Worm (Caenorhabditis elegans) whole organism, late embryonic: ENCODE measurements around the gene mel-32.

Experiments
- fkh-10 ChIP-seq: fragments of 150-350 bp; optimal IDR thresholded peaks from 2 replicates; lab custom pipeline; 2014; ENCODE audit warnings: missing biosample characterization, missing genetic modification reagents, missing genetic modification characterization
- fkh-6 ChIP-seq: sonication (generic microtip); optimal IDR thresholded peaks from 2 replicates; lab custom pipeline; 2016; ENCODE audit warnings: missing genetic modification characterization, missing compliant biosample characterization
- hlh-30 ChIP-seq: sonication (generic microtip); optimal IDR thresholded peaks from 2 replicates; lab custom pipeline; 2017; ENCODE audit warnings: antibody characterized with exemption, missing genetic modification characterization, missing compliant biosample characterization; ENCODE audit not compliant: insufficient read depth
- nhr-11 ChIP-seq: fragments of 150-350 bp; optimal IDR thresholded peaks from 2 replicates; lab custom pipeline; 2014; ENCODE audit warnings: missing biosample characterization, missing genetic modification characterization
- pqm-1 ChIP-seq: sonication (generic microtip); optimal IDR thresholded peaks from 2 replicates; lab custom pipeline; 2016; ENCODE audit warnings: missing genetic modification characterization, missing compliant biosample characterization
- ref-2 ChIP-seq: sonication (generic microtip); optimal IDR thresholded peaks from 2 replicates; lab custom pipeline; 2016; ENCODE audit warnings: missing genetic modification characterization, missing compliant biosample characterization
- sdc-2 ChIP-seq: sonication (generic microtip); optimal IDR thresholded peaks from 2 replicates; lab custom pipeline; 2016; ENCODE audit warnings: missing genotype, missing genetic modification characterization, missing compliant biosample characterization

- no peak for TF ChIP-seq hlh-30 (tag; lab: Kevin White, UChicago)
- TF ChIP-seq fkh-10 (GFP tag; lab: Kevin White, UChicago) = no peak
- TF ChIP-seq ref-2 (tag; lab: Kevin White, UChicago) = no peak
- TF ChIP-seq pqm-1 = no peak
- TF ChIP-seq nhr-11 (tag; lab: Kevin White, UChicago) = no peak
- TF ChIP-seq sdc-2 (tag; lab: Kevin White, UChicago) = no peak
- TF ChIP-seq fkh-6 (tag; lab: Kevin White, UChicago) = no peak
Observed at ce11 chrIII:6432939-6433338, 9.9 kb downstream of the mel-32 start, which contains the start of gene vps-16.
